Fruit fly (Drosophila melanogaster) whole organism, embryonic: ENCODE measurements around the gene S-Lap4.
A peak's percentile ranks its signal among the peaks of the same experiment; 100 is the strongest.

Experiments
- ATbp ChIP-seq: fragments of 200-800 bp; sonication (Bioruptor generic); optimal IDR thresholded peaks from 2 replicates; lab custom pipeline; 2017; ENCODE audit warnings: missing biosample characterization, mild to moderate bottlenecking, missing genetic modification characterization, missing genetic modification reagents
- Ada2b ChIP-seq: fragments of 200-800 bp; sonication (Bioruptor generic); IDR thresholded peaks from 2 replicates; pipeline ENCODE4 v1.3.6; 2022; ENCODE audit warnings: missing biosample characterization, missing genetic modification characterization
- Bgb ChIP-seq: fragments of 200-800 bp; sonication (Bioruptor generic); IDR thresholded peaks from 2 replicates; pipeline ENCODE4 v1.3.6; 2022; ENCODE audit warnings: missing biosample characterization, missing genetic modification characterization; ENCODE audit not compliant: partially characterized antibody
- Blimp-1 ChIP-seq: fragments of 200-800 bp; sonication (Bioruptor generic); optimal IDR thresholded peaks from 3 replicates; lab custom pipeline; 2018; ENCODE audit warnings: missing biosample characterization, missing genetic modification characterization, mild to moderate bottlenecking, moderate library complexity, missing genetic modification reagents
- CG11723 ChIP-seq: fragments of 200-800 bp; sonication (Bioruptor generic); optimal IDR thresholded peaks from 2 replicates; lab custom pipeline; 2017; ENCODE audit warnings: missing biosample characterization, mild to moderate bottlenecking, missing genetic modification characterization
- CG13775 ChIP-seq: fragments of 200-800 bp; sonication (Bioruptor generic); optimal IDR thresholded peaks from 3 replicates; lab custom pipeline; 2017; ENCODE audit warnings: missing biosample characterization, mild to moderate bottlenecking, missing genetic modification characterization
- CG1602 ChIP-seq: fragments of 200-800 bp; sonication (Bioruptor generic); optimal IDR thresholded peaks from 3 replicates; lab custom pipeline; 2016; ENCODE audit warnings: missing biosample characterization, missing genetic modification characterization
- CG17361 ChIP-seq: fragments of 200-800 bp; sonication (Bioruptor generic); IDR thresholded peaks from 3 replicates; pipeline ENCODE4 v1.3.6; 2022; ENCODE audit warnings: missing biosample characterization, missing genetic modification characterization
- CG17612 ChIP-seq: fragments of 200-800 bp; sonication (Bioruptor generic); IDR thresholded peaks from 2 replicates; pipeline ENCODE4 v1.3.6; 2022; ENCODE audit warnings: missing biosample characterization, missing genetic modification characterization
- CG18764 ChIP-seq: fragments of 200-800 bp; sonication (Bioruptor generic); optimal IDR thresholded peaks from 3 replicates; lab custom pipeline; 2016; ENCODE audit warnings: missing biosample characterization, missing genetic modification characterization
- CG2202 ChIP-seq: fragments of 200-800 bp; sonication (Bioruptor generic); optimal IDR thresholded peaks from 2 replicates; lab custom pipeline; 2018; ENCODE audit warnings: missing biosample characterization, mild to moderate bottlenecking, missing genetic modification characterization
- CG2712 ChIP-seq: fragments of 200-800 bp; optimal IDR thresholded peaks from 3 replicates; lab custom pipeline; 2019; ENCODE audit warnings: missing biosample characterization, mild to moderate bottlenecking, missing genetic modification characterization, moderate library complexity
- CG31441 ChIP-seq: fragments of 200-800 bp; sonication (Bioruptor generic); IDR thresholded peaks from 2 replicates; pipeline ENCODE4 v1.3.6; 2022; ENCODE audit warnings: missing biosample characterization, missing genetic modification characterization
- CG3163 ChIP-seq: fragments of 200-800 bp; sonication (Bioruptor generic); optimal IDR thresholded peaks from 3 replicates; lab custom pipeline; 2016; ENCODE audit warnings: missing biosample characterization, missing genetic modification characterization
- CG4282 ChIP-seq: fragments of 200-800 bp; sonication (Bioruptor generic); optimal IDR thresholded peaks from 2 replicates; lab custom pipeline; 2016; ENCODE audit warnings: missing biosample characterization, missing genetic modification characterization
- CG6791 ChIP-seq: fragments of 200-800 bp; sonication (Bioruptor generic); IDR thresholded peaks from 3 replicates; pipeline ENCODE4 v1.3.6; 2022; ENCODE audit warnings: missing biosample characterization, missing genetic modification characterization; ENCODE audit not compliant: partially characterized antibody
- CG7357 ChIP-seq: fragments of 200-800 bp; sonication (Bioruptor generic); IDR thresholded peaks from 3 replicates; pipeline ENCODE4 v1.3.6; 2022; ENCODE audit warnings: missing biosample characterization, missing genetic modification characterization
- CG7745 ChIP-seq: fragments of 200-800 bp; sonication (Bioruptor generic); optimal IDR thresholded peaks from 2 replicates; lab custom pipeline; 2018; ENCODE audit warnings: missing biosample characterization, mild to moderate bottlenecking, missing genetic modification characterization, moderate library complexity
- CG8478 ChIP-seq: fragments of >200 bp; optimal IDR thresholded peaks from 2 replicates; lab custom pipeline; 2018
- CG9215 ChIP-seq: fragments of 200-800 bp; sonication (Bioruptor generic); IDR thresholded peaks from 2 replicates; pipeline ENCODE4 v1.3.6; 2022; ENCODE audit warnings: missing biosample characterization, missing genetic modification characterization
- CG9817 ChIP-seq: fragments of 200-800 bp; sonication (Bioruptor generic); optimal IDR thresholded peaks from 2 replicates; lab custom pipeline; 2018; ENCODE audit warnings: missing biosample characterization, mild to moderate bottlenecking, missing genetic modification characterization, moderate library complexity
- Dad ChIP-seq: fragments of 200-800 bp; sonication (Bioruptor generic); optimal IDR thresholded peaks from 3 replicates; lab custom pipeline; 2016; ENCODE audit warnings: missing biosample characterization, missing genetic modification characterization
- Dp ChIP-seq: fragments of 200-800 bp; sonication (Bioruptor generic); optimal IDR thresholded peaks from 2 replicates; lab custom pipeline; 2018; ENCODE audit warnings: missing biosample characterization, mild to moderate bottlenecking, missing genetic modification characterization, moderate library complexity
- H2.0 ChIP-seq: fragments of 200-800 bp; sonication (Bioruptor generic); IDR thresholded peaks from 2 replicates; pipeline ENCODE4 v1.3.6; 2022; ENCODE audit warnings: missing biosample characterization, missing genetic modification characterization
- Lpt ChIP-seq: fragments of >200 bp; optimal IDR thresholded peaks from 2 replicates; lab custom pipeline; 2018; ENCODE audit warnings: missing biosample characterization, missing genetic modification characterization
- Nf-YB ChIP-seq: fragments of 200-800 bp; sonication (Bioruptor generic); optimal IDR thresholded peaks from 3 replicates; lab custom pipeline; 2019; ENCODE audit warnings: missing biosample characterization, mild to moderate bottlenecking, missing genetic modification characterization, moderate library complexity
- Pdp1 ChIP-seq, 2 experiments: fragments of 200-800 bp; sonication (Bioruptor generic); optimal IDR thresholded peaks; 3 replicates each; lab custom pipeline; 2016; ENCODE audit warnings: missing biosample characterization in 2 of 2, missing genetic modification characterization in 2 of 2, mild to moderate bottlenecking in 1 of 2, moderate library complexity in 1 of 2
- Sox100B ChIP-seq: fragments of 200-800 bp; sonication (Bioruptor generic); optimal IDR thresholded peaks from 3 replicates; lab custom pipeline; 2018; ENCODE audit warnings: missing biosample characterization, mild to moderate bottlenecking, missing genetic modification characterization
- Tbp ChIP-seq: fragments of >200 bp; optimal IDR thresholded peaks from 2 replicates; lab custom pipeline; 2018; ENCODE audit warnings: missing biosample characterization, missing genetic modification characterization
- Xrp1 ChIP-seq: fragments of 200-800 bp; sonication (Bioruptor generic); IDR thresholded peaks from 2 replicates; pipeline ENCODE4 v1.3.6; 2022; ENCODE audit warnings: missing biosample characterization, missing genetic modification characterization
- cas ChIP-seq: fragments of 200-800 bp; sonication (Bioruptor generic); IDR thresholded peaks from 2 replicates; pipeline ENCODE4 v1.3.6; 2022; ENCODE audit warnings: missing biosample characterization, missing genetic modification characterization
- cwo ChIP-seq: fragments of 200-800 bp; sonication (Bioruptor generic); optimal IDR thresholded peaks from 3 replicates; lab custom pipeline; 2017; ENCODE audit warnings: missing biosample characterization, missing genetic modification characterization, mild to moderate bottlenecking, moderate library complexity, missing genetic modification reagents
- dm ChIP-seq: fragments of 200-800 bp; sonication (Bioruptor generic); optimal IDR thresholded peaks from 3 replicates; lab custom pipeline; 2016; ENCODE audit warnings: missing biosample characterization, missing genetic modification characterization
- dysf ChIP-seq: fragments of 200-800 bp; sonication (Bioruptor generic); IDR thresholded peaks from 3 replicates; pipeline ENCODE4 v1.3.6; 2022; ENCODE audit warnings: missing biosample characterization, missing genetic modification characterization
- eve ChIP-seq, 2 experiments: fragments of >200 bp; optimal IDR thresholded peaks; 2 replicates each; lab custom pipeline; 2017; ENCODE audit warnings: missing biosample characterization in 2 of 2, missing genetic modification characterization in 2 of 2
- gcm2 ChIP-seq: fragments of 200-800 bp; sonication (Bioruptor generic); optimal IDR thresholded peaks from 2 replicates; lab custom pipeline; 2016; ENCODE audit warnings: missing biosample characterization, missing genetic modification characterization
- grau ChIP-seq: fragments of 200-800 bp; optimal IDR thresholded peaks from 3 replicates; lab custom pipeline; 2019; ENCODE audit warnings: missing biosample characterization, mild to moderate bottlenecking, missing genetic modification characterization, moderate library complexity
- gsb-n ChIP-seq: fragments of 200-800 bp; sonication (Bioruptor generic); optimal IDR thresholded peaks from 3 replicates; lab custom pipeline; 2018; ENCODE audit warnings: missing biosample characterization, mild to moderate bottlenecking, missing genetic modification characterization
- h ChIP-seq: fragments of >200 bp; optimal IDR thresholded peaks from 2 replicates; lab custom pipeline; 2017
- jigr1 ChIP-seq: fragments of 200-800 bp; sonication (Bioruptor generic); IDR thresholded peaks from 3 replicates; pipeline ENCODE4 v1.3.6; 2022; ENCODE audit warnings: missing biosample characterization, missing genetic modification characterization
- mam ChIP-seq: fragments of 200-800 bp; sonication (Bioruptor generic); optimal IDR thresholded peaks from 3 replicates; lab custom pipeline; 2016; ENCODE audit warnings: missing biosample characterization, missing genetic modification characterization
- mld ChIP-seq: fragments of 200-800 bp; sonication (Bioruptor generic); IDR thresholded peaks from 3 replicates; pipeline ENCODE4 v1.3.6; 2022; ENCODE audit warnings: missing biosample characterization, missing genetic modification characterization; ENCODE audit not compliant: partially characterized antibody
- pan ChIP-seq, 4 experiments: fragments of >200 bp in 3 of 4; fragments of 200-800 bp in 1 of 4; sonication (Bioruptor generic) in 1 of 4; optimal IDR thresholded peaks in 3 of 4; IDR thresholded peaks in 1 of 4; 2 replicates each; pipeline versions ENCODE4 v1.3.6 to Lab custom; 2017 to 2022; ENCODE audit warnings: missing biosample characterization in 2 of 4, missing genetic modification characterization in 2 of 4, mixed read lengths in 1 of 4
- ranshi ChIP-seq: fragments of 200-800 bp; sonication (Bioruptor generic); IDR thresholded peaks from 2 replicates; pipeline ENCODE4 v1.3.6; 2022; ENCODE audit warnings: missing biosample characterization, missing genetic modification characterization
- ro ChIP-seq: fragments of 200-800 bp; sonication (Bioruptor generic); IDR thresholded peaks from 2 replicates; pipeline ENCODE4 v1.3.6; 2022; ENCODE audit warnings: missing biosample characterization, missing genetic modification characterization
- slp2 ChIP-seq: fragments of 200-800 bp; sonication (Bioruptor generic); optimal IDR thresholded peaks from 2 replicates; lab custom pipeline; 2016; ENCODE audit warnings: missing biosample characterization, missing genetic modification characterization
- unc-4 ChIP-seq: fragments of 200-800 bp; sonication (Bioruptor generic); IDR thresholded peaks from 2 replicates; pipeline ENCODE4 v1.3.6; 2022; ENCODE audit warnings: missing biosample characterization, missing genetic modification characterization; ENCODE audit not compliant: partially characterized antibody
- unpg ChIP-seq: fragments of 200-800 bp; sonication (Bioruptor generic); optimal IDR thresholded peaks from 3 replicates; lab custom pipeline; 2018; ENCODE audit warnings: missing biosample characterization, mild to moderate bottlenecking, missing genetic modification characterization, moderate library complexity
- vvl ChIP-seq: fragments of 200-800 bp; sonication (Bioruptor generic); IDR thresholded peaks from 2 replicates; pipeline ENCODE4 v1.3.6; 2022; ENCODE audit warnings: missing biosample characterization, missing genetic modification characterization
- zen ChIP-seq: fragments of 200-800 bp; sonication (Bioruptor generic); optimal IDR thresholded peaks from 3 replicates; lab custom pipeline; 2018; ENCODE audit warnings: missing biosample characterization, mild to moderate bottlenecking, missing genetic modification characterization, moderate library complexity

The S-Lap4 gene

dm6 chr3L:10525641-10526382, 35.2 kb downstream of the S-Lap4 start (continued):
- TF ChIP-seq CG17361 (0 out of 3 replicates have a peak, but pooled peaks have one; percentile 9), h (lab: Kevin White, UChicago) (no peak), cas (GFP tag; lab: Robert Waterston, UW) (no peak), ro (GFP tag; lab: Robert Waterston, UW) (no peak), CG18764 (GFP tag; lab: Kevin White, UChicago) (no peak), unc-4 (GFP tag; lab: Robert Waterston, UW) (no peak), Dad (no peak), Nf-YB (GFP tag; lab: Kevin White, UChicago) (peak; percentile 23), Sox100B (GFP tag; lab: Kevin White, UChicago) (peak; percentile 31), unpg (peak; percentile 39), CG1602 (GFP tag; lab: Kevin White, UChicago) (no peak), CG31441 (GFP tag; lab: Robert Waterston, UW) (peak; percentile 50; the same call in 1 of the 2 replicates), slp2 (GFP tag; lab: Kevin White, UChicago) (no peak), Dp (no peak), CG2712 (peak; percentile 56), CG17612 (GFP tag; lab: Robert Waterston, UW) (no peak), dysf (no peak), cwo (GFP tag; lab: Kevin White, UChicago) (no peak), ranshi (no peak), CG3163 (GFP tag; lab: Kevin White, UChicago) (no peak), mam (no peak), Xrp1 (peak; percentile 45; the same call in 1 of the 2 replicates), Pdp1 (GFP tag; optimal IDR thresholded peaks at IDR 0.05; lab: Kevin White, UChicago) (no peak), CG9215 (GFP tag; lab: Robert Waterston, UW) (no peak), CG2202 (tag; lab: Kevin White, UChicago) (peak; percentile 9), mld (GFP tag; lab: Robert Waterston, UW) (no peak), Lpt (no peak), grau (peak; percentile 41), Blimp-1 (GFP tag; lab: Kevin White, UChicago) (peak; percentile 49), CG9817 (tag; lab: Kevin White, UChicago) (no peak), H2.0 (GFP tag; lab: Robert Waterston, UW) (no peak), CG11723 (no peak), vvl (peak; percentile 39; the same call in 1 of the 2 replicates), gsb-n (tag; lab: Kevin White, UChicago) (peak; percentile 12), jigr1 (GFP tag; lab: Robert Waterston, UW) (no peak), eve (GFP tag; optimal IDR thresholded peaks at IDR 0.05; lab: Kevin White, UChicago) (peak in 1 of 2 experiments; percentile 63), zen (tag; lab: Kevin White, UChicago) (peak; percentile 36), CG8478 (lab: Kevin White, UChicago) (no peak), Bgb (GFP tag; lab: Robert Waterston, UW) (no peak), gcm2 (GFP tag; lab: Kevin White, UChicago) (no peak), Ada2b (no peak), dm (GFP tag; lab: Kevin White, UChicago) (no peak), CG4282 (GFP tag; lab: Kevin White, UChicago) (no peak), Tbp (GFP tag; lab: Kevin White, UChicago) (no peak), ATbp (GFP tag; lab: Kevin White, UChicago) (peak; percentile 27), pan (optimal IDR thresholded peaks at IDR 0.05; lab: Kevin White, UChicago) (no peak), pan (GFP tag; optimal IDR thresholded peaks at IDR 0.05 in 1 of 2, IDR thresholded peaks at IDR 0.05 in 1 of 2) (no peak), CG7745 (tag; lab: Kevin White, UChicago) (no peak), CG13775 (no peak), CG6791 (GFP tag; lab: Robert Waterston, UW) (no peak), CG7357 (GFP tag; lab: Robert Waterston, UW) (no peak)
